Fruit fly (Drosophila melanogaster) whole organism, embryonic: ENCODE data around the gene Iru.

ENCODE experiments used
- Blimp-1 ChIP-seq: fragments of 200-800 bp; sonication (Bioruptor generic); optimal IDR thresholded peaks from 3 replicates; lab custom pipeline; 2018; ENCODE audit warnings: missing biosample characterization, missing genetic modification characterization, mild to moderate bottlenecking, moderate library complexity, missing genetic modification reagents
- CG10654 ChIP-seq: fragments of 200-800 bp; sonication (Bioruptor generic); optimal IDR thresholded peaks from 2 replicates; lab custom pipeline; 2016; ENCODE audit warnings: missing biosample characterization, missing genetic modification characterization
- CG10979 ChIP-seq: fragments of 200-800 bp; sonication (Bioruptor generic); optimal IDR thresholded peaks from 2 replicates; lab custom pipeline; 2018; ENCODE audit warnings: missing biosample characterization, mild to moderate bottlenecking, missing genetic modification characterization, moderate library complexity
- CG12769 ChIP-seq: fragments of 200-800 bp; sonication (Bioruptor generic); optimal IDR thresholded peaks from 2 replicates; lab custom pipeline; 2019; ENCODE audit warnings: missing biosample characterization, mild to moderate bottlenecking, missing genetic modification characterization, moderate library complexity
- CG14014 ChIP-seq: fragments of 200-800 bp; sonication (Bioruptor generic); IDR thresholded peaks from 2 replicates; pipeline ENCODE4 v1.3.6; 2022; ENCODE audit warnings: missing biosample characterization, missing genetic modification characterization
- CG15479 ChIP-seq: fragments of 200-800 bp; sonication (Bioruptor generic); optimal IDR thresholded peaks from 3 replicates; lab custom pipeline; 2019; ENCODE audit warnings: missing biosample characterization, mild to moderate bottlenecking, missing genetic modification characterization, moderate library complexity
- CG18599 ChIP-seq: fragments of 200-800 bp; sonication (Bioruptor generic); optimal IDR thresholded peaks from 3 replicates; lab custom pipeline; 2017; ENCODE audit warnings: missing biosample characterization, missing genetic modification characterization, mild to moderate bottlenecking, moderate library complexity, missing genetic modification reagents
- CG2199 ChIP-seq: fragments of 200-800 bp; sonication (Bioruptor generic); IDR thresholded peaks from 3 replicates; pipeline ENCODE4 v1.3.6; 2022; ENCODE audit warnings: missing biosample characterization, missing genetic modification characterization
- CG2678 ChIP-seq: fragments of 200-800 bp; sonication (Bioruptor generic); optimal IDR thresholded peaks from 3 replicates; lab custom pipeline; 2019; ENCODE audit warnings: missing biosample characterization, mild to moderate bottlenecking, missing genetic modification characterization, moderate library complexity
- CG30403 ChIP-seq: fragments of 200-800 bp; sonication (Bioruptor generic); optimal IDR thresholded peaks from 3 replicates; lab custom pipeline; 2016; ENCODE audit warnings: missing biosample characterization, missing genetic modification characterization
- CG31441 ChIP-seq: fragments of 200-800 bp; sonication (Bioruptor generic); IDR thresholded peaks from 2 replicates; pipeline ENCODE4 v1.3.6; 2022; ENCODE audit warnings: missing biosample characterization, missing genetic modification characterization
- CG42726 ChIP-seq: fragments of 200-800 bp; sonication (Bioruptor generic); IDR thresholded peaks from 2 replicates; pipeline ENCODE4 v1.3.6; 2022; ENCODE audit warnings: missing biosample characterization, missing genetic modification characterization; ENCODE audit not compliant: partially characterized antibody
- CG4360 ChIP-seq: fragments of 200-800 bp; sonication (Bioruptor generic); IDR thresholded peaks from 2 replicates; pipeline ENCODE4 v1.3.6; 2022; ENCODE audit warnings: missing biosample characterization, missing genetic modification characterization
- CG4424 ChIP-seq: fragments of 200-800 bp; sonication (Bioruptor generic); optimal IDR thresholded peaks from 3 replicates; lab custom pipeline; 2016; ENCODE audit warnings: missing biosample characterization, missing genetic modification characterization
- CG7357 ChIP-seq: fragments of 200-800 bp; sonication (Bioruptor generic); IDR thresholded peaks from 3 replicates; pipeline ENCODE4 v1.3.6; 2022; ENCODE audit warnings: missing biosample characterization, missing genetic modification characterization
- CG7372 ChIP-seq: fragments of 200-800 bp; sonication (Bioruptor generic); IDR thresholded peaks from 2 replicates; pipeline ENCODE4 v1.3.6; 2022; ENCODE audit warnings: missing biosample characterization, missing genetic modification characterization
- CG7556 ChIP-seq: fragments of 200-800 bp; sonication (Bioruptor generic); optimal IDR thresholded peaks from 2 replicates; lab custom pipeline; 2017; ENCODE audit warnings: missing biosample characterization, mild to moderate bottlenecking, missing genetic modification characterization
- Doc3 ChIP-seq: fragments of 200-800 bp; sonication (Bioruptor generic); IDR thresholded peaks from 3 replicates; pipeline ENCODE4 v1.3.6; 2022; ENCODE audit warnings: missing biosample characterization, missing genetic modification characterization; ENCODE audit not compliant: partially characterized antibody
- Elba2 ChIP-seq: fragments of 200-800 bp; sonication (Bioruptor generic); optimal IDR thresholded peaks from 3 replicates; lab custom pipeline; 2016; ENCODE audit warnings: missing biosample characterization, missing genetic modification characterization
- HHEX ChIP-seq: fragments of 200-800 bp; sonication (Bioruptor generic); optimal IDR thresholded peaks from 3 replicates; lab custom pipeline; 2017; ENCODE audit warnings: missing biosample characterization, mild to moderate bottlenecking, missing genetic modification characterization, missing genetic modification reagents
- Kr ChIP-seq: fragments of 200-800 bp; sonication (Bioruptor generic); optimal IDR thresholded peaks from 2 replicates; lab custom pipeline; 2017; ENCODE audit warnings: missing biosample characterization, mild to moderate bottlenecking, missing genetic modification characterization
- Lhr ChIP-seq: fragments of 200-800 bp; sonication (Bioruptor generic); optimal IDR thresholded peaks from 3 replicates; lab custom pipeline; 2017; ENCODE audit warnings: mild to moderate bottlenecking, missing biosample characterization, missing genetic modification reagents, missing genetic modification characterization
- MTF-1 ChIP-seq: fragments of 200-800 bp; sonication (Bioruptor generic); optimal IDR thresholded peaks from 2 replicates; lab custom pipeline; 2018; ENCODE audit warnings: missing biosample characterization, mild to moderate bottlenecking, missing genetic modification characterization, borderline replicate concordance
- NC2α ChIP-seq: fragments of 200-800 bp; sonication (Bioruptor generic); optimal IDR thresholded peaks from 2 replicates; lab custom pipeline; 2016; ENCODE audit warnings: missing biosample characterization, missing genetic modification characterization
- NK7.1 ChIP-seq: fragments of 200-800 bp; sonication (Bioruptor generic); optimal IDR thresholded peaks from 3 replicates; lab custom pipeline; 2016; ENCODE audit warnings: missing biosample characterization, missing genetic modification characterization
- Pdp1 ChIP-seq, 2 experiments: fragments of 200-800 bp; sonication (Bioruptor generic); optimal IDR thresholded peaks; 3 replicates each; lab custom pipeline; 2016; ENCODE audit warnings: missing biosample characterization in 2 of 2, missing genetic modification characterization in 2 of 2, mild to moderate bottlenecking in 1 of 2, moderate library complexity in 1 of 2
- Poxn ChIP-seq: fragments of 200-800 bp; sonication (Bioruptor generic); IDR thresholded peaks from 2 replicates; pipeline ENCODE4 v1.3.6; 2022; ENCODE audit warnings: missing biosample characterization, missing genetic modification characterization
- Side ChIP-seq: fragments of 200-800 bp; sonication (Bioruptor generic); optimal IDR thresholded peaks from 2 replicates; lab custom pipeline; 2016; ENCODE audit warnings: missing biosample characterization, missing genetic modification characterization
- Sox100B ChIP-seq: fragments of 200-800 bp; sonication (Bioruptor generic); optimal IDR thresholded peaks from 3 replicates; lab custom pipeline; 2018; ENCODE audit warnings: missing biosample characterization, mild to moderate bottlenecking, missing genetic modification characterization
- Ssrp ChIP-seq: fragments of 200-800 bp; sonication (Bioruptor generic); optimal IDR thresholded peaks from 2 replicates; lab custom pipeline; 2018; ENCODE audit warnings: missing biosample characterization, mild to moderate bottlenecking, missing genetic modification characterization, moderate library complexity
- YL-1 ChIP-seq: fragments of 200-800 bp; sonication (Bioruptor generic); optimal IDR thresholded peaks from 3 replicates; lab custom pipeline; 2017; ENCODE audit warnings: missing biosample characterization, mild to moderate bottlenecking, missing genetic modification characterization
- al ChIP-seq: fragments of 200-800 bp; sonication (Bioruptor generic); IDR thresholded peaks from 2 replicates; pipeline ENCODE4 v1.3.6; 2022; ENCODE audit warnings: missing biosample characterization, missing genetic modification characterization
- ara ChIP-seq: fragments of 200-800 bp; sonication (Bioruptor generic); IDR thresholded peaks from 2 replicates; pipeline ENCODE4 v1.3.6; 2022; ENCODE audit warnings: missing biosample characterization, missing genetic modification characterization
- cg ChIP-seq: fragments of 200-800 bp; sonication (Bioruptor generic); optimal IDR thresholded peaks from 3 replicates; lab custom pipeline; 2019; ENCODE audit warnings: missing biosample characterization, mild to moderate bottlenecking, missing genetic modification characterization, moderate library complexity
- crc ChIP-seq: fragments of 200-800 bp; sonication (Bioruptor generic); optimal IDR thresholded peaks from 2 replicates; lab custom pipeline; 2016; ENCODE audit warnings: missing biosample characterization, missing genetic modification characterization
- cwo ChIP-seq: fragments of 200-800 bp; sonication (Bioruptor generic); optimal IDR thresholded peaks from 3 replicates; lab custom pipeline; 2017; ENCODE audit warnings: missing biosample characterization, missing genetic modification characterization, mild to moderate bottlenecking, moderate library complexity, missing genetic modification reagents
- danr ChIP-seq: fragments of 200-800 bp; sonication (Bioruptor generic); IDR thresholded peaks from 2 replicates; pipeline ENCODE4 v1.3.6; 2022; ENCODE audit warnings: missing biosample characterization, missing genetic modification characterization
- fd3F ChIP-seq: fragments of 200-800 bp; sonication (Bioruptor generic); optimal IDR thresholded peaks from 2 replicates; lab custom pipeline; 2018; ENCODE audit warnings: missing biosample characterization, mild to moderate bottlenecking, missing genetic modification characterization, moderate library complexity
- gem ChIP-seq: fragments of 200-800 bp; sonication (Bioruptor generic); optimal IDR thresholded peaks from 2 replicates; lab custom pipeline; 2019; ENCODE audit warnings: missing biosample characterization, mild to moderate bottlenecking, missing genetic modification characterization, moderate library complexity
- gro ChIP-seq: fragments of 200-800 bp; sonication (Bioruptor generic); optimal IDR thresholded peaks from 2 replicates; lab custom pipeline; 2016; ENCODE audit warnings: missing biosample characterization, missing genetic modification characterization
- gsb-n ChIP-seq: fragments of 200-800 bp; sonication (Bioruptor generic); optimal IDR thresholded peaks from 3 replicates; lab custom pipeline; 2018; ENCODE audit warnings: missing biosample characterization, mild to moderate bottlenecking, missing genetic modification characterization
- hth ChIP-seq: fragments of >200 bp; optimal IDR thresholded peaks from 2 replicates; lab custom pipeline; 2017; ENCODE audit warnings: inconsistent platforms
- nerfin-1 ChIP-seq: fragments of 200-800 bp; sonication (Bioruptor generic); optimal IDR thresholded peaks from 3 replicates; lab custom pipeline; 2019; ENCODE audit warnings: missing biosample characterization, mild to moderate bottlenecking, missing genetic modification characterization, moderate library complexity
- nmo ChIP-seq: fragments of 200-800 bp; sonication (Bioruptor generic); optimal IDR thresholded peaks from 2 replicates; lab custom pipeline; 2018; ENCODE audit warnings: missing biosample characterization, mild to moderate bottlenecking, missing genetic modification characterization, moderate library complexity
- otp ChIP-seq: fragments of 200-800 bp; sonication (Bioruptor generic); IDR thresholded peaks from 3 replicates; pipeline ENCODE4, ENCODE4 v1.3.6; 2022; ENCODE audit warnings: missing biosample characterization, missing genetic modification characterization
- pan ChIP-seq, 4 experiments: fragments of >200 bp in 3 of 4; fragments of 200-800 bp in 1 of 4; sonication (Bioruptor generic) in 1 of 4; optimal IDR thresholded peaks in 3 of 4; IDR thresholded peaks in 1 of 4; 2 replicates each; pipeline versions ENCODE4 v1.3.6 to Lab custom; 2017 to 2022; ENCODE audit warnings: missing biosample characterization in 2 of 4, missing genetic modification characterization in 2 of 4, mixed read lengths in 1 of 4
- rib ChIP-seq: fragments of 200-800 bp; sonication (Bioruptor generic); IDR thresholded peaks from 2 replicates; pipeline ENCODE4 v1.3.6; 2022; ENCODE audit warnings: missing biosample characterization, missing genetic modification characterization
- sd ChIP-seq: fragments of 200-800 bp; sonication (Bioruptor generic); optimal IDR thresholded peaks from 3 replicates; lab custom pipeline; 2018; ENCODE audit warnings: missing biosample characterization, mild to moderate bottlenecking, missing genetic modification characterization, moderate library complexity
- sens ChIP-seq: fragments of 200-800 bp; sonication (Bioruptor generic); peaks from one replicate; lab custom pipeline; 2016; ENCODE audit warnings: missing biosample characterization, missing genetic modification characterization
- sob ChIP-seq: fragments of 200-800 bp; sonication (Bioruptor generic); IDR thresholded peaks from 2 replicates; pipeline ENCODE4 v1.3.6; 2022; ENCODE audit warnings: missing biosample characterization, missing genetic modification characterization

The Iru gene

dm6 chr3R:9001720-9002240 is 4.5 kb upstream of the Iru start (continued):
- no peak for TF ChIP-seq NK7.1
- TF ChIP-seq rib (GFP tag; lab: Robert Waterston, UW) = no peak
- TF ChIP-seq Doc3 = no peak
- TF ChIP-seq CG7357 (GFP tag; lab: Robert Waterston, UW) = no peak
- TF ChIP-seq sob (GFP tag; lab: Robert Waterston, UW) = no peak
- TF ChIP-seq MTF-1 = no peak
- TF ChIP-seq gsb-n (tag; lab: Kevin White, UChicago) = peak; percentile 2
- TF ChIP-seq nmo (GFP tag; lab: Kevin White, UChicago) = no peak
- TF ChIP-seq CG14014 (GFP tag; lab: Robert Waterston, UW) = no peak
- TF ChIP-seq crc = no peak
- no peak for TF ChIP-seq Poxn (GFP tag; lab: Robert Waterston, UW)
- no peak for TF ChIP-seq Lhr (GFP tag; lab: Kevin White, UChicago)
- TF ChIP-seq al (GFP tag; lab: Robert Waterston, UW) = no peak
- TF ChIP-seq CG2678 = no peak
- TF ChIP-seq Pdp1 (GFP tag; optimal IDR thresholded peaks at IDR 0.05; lab: Kevin White, UChicago) = peak in 1 of 2 experiments; percentile 9
- no peak for TF ChIP-seq Kr (GFP tag; lab: Kevin White, UChicago)
- TF ChIP-seq CG30403 (GFP tag; lab: Kevin White, UChicago) = no peak
- peak; percentile 89 for TF ChIP-seq sd
- no peak for TF ChIP-seq CG10979 (tag; lab: Kevin White, UChicago)
- TF ChIP-seq gem (tag; lab: Kevin White, UChicago) = no peak
- no peak for TF ChIP-seq Side (GFP tag; lab: Kevin White, UChicago)
- TF ChIP-seq danr (GFP tag; lab: Robert Waterston, UW) = no peak
- TF ChIP-seq Ssrp = no peak
- TF ChIP-seq CG15479 (GFP tag; lab: Kevin White, UChicago) = no peak
- TF ChIP-seq CG12769 (tag; lab: Kevin White, UChicago) = peak; percentile 89
- no peak for TF ChIP-seq CG2199 (GFP tag; lab: Robert Waterston, UW)
- TF ChIP-seq fd3F (GFP tag; lab: Kevin White, UChicago) = no peak
- TF ChIP-seq Elba2 (GFP tag; lab: Kevin White, UChicago) = no peak
- no peak for TF ChIP-seq CG10654
- no peak for TF ChIP-seq pan (optimal IDR thresholded peaks at IDR 0.05; lab: Kevin White, UChicago)
- TF ChIP-seq pan (GFP tag; optimal IDR thresholded peaks at IDR 0.05 in 1 of 2, IDR thresholded peaks at IDR 0.05 in 1 of 2) = no peak
- no peak for TF ChIP-seq nerfin-1 (tag; lab: Kevin White, UChicago)
- no peak for TF ChIP-seq ara (GFP tag; lab: Robert Waterston, UW)
- no peak for TF ChIP-seq sens (GFP tag; lab: Kevin White, UChicago)
- TF ChIP-seq CG4360 = no peak
- no peak for TF ChIP-seq CG42726 (GFP tag; lab: Robert Waterston, UW)
- TF ChIP-seq gro (GFP tag; lab: Kevin White, UChicago) = no peak
- peak; percentile 72 for TF ChIP-seq Blimp-1
- no peak for TF ChIP-seq NC2α (GFP tag; lab: Kevin White, UChicago)
- TF ChIP-seq Sox100B (GFP tag; lab: Kevin White, UChicago) = no peak
- no peak for TF ChIP-seq hth
- no peak for TF ChIP-seq CG7372 (GFP tag; lab: Robert Waterston, UW)
- no peak for TF ChIP-seq CG4424 (GFP tag; lab: Kevin White, UChicago)
- TF ChIP-seq otp = no peak
- TF ChIP-seq cwo = no peak
- no peak for TF ChIP-seq YL-1 (GFP tag; lab: Kevin White, UChicago)
- TF ChIP-seq CG7556 (GFP tag; lab: Kevin White, UChicago) = no peak
- TF ChIP-seq CG31441 (GFP tag; lab: Robert Waterston, UW) = no peak
- TF ChIP-seq cg (GFP tag; lab: Kevin White, UChicago) = no peak
- TF ChIP-seq HHEX = no peak
- no peak for TF ChIP-seq CG18599 (GFP tag; lab: Kevin White, UChicago)
